Worm (Caenorhabditis elegans): ENCODE data around the gene ptp-2.

DNA sequence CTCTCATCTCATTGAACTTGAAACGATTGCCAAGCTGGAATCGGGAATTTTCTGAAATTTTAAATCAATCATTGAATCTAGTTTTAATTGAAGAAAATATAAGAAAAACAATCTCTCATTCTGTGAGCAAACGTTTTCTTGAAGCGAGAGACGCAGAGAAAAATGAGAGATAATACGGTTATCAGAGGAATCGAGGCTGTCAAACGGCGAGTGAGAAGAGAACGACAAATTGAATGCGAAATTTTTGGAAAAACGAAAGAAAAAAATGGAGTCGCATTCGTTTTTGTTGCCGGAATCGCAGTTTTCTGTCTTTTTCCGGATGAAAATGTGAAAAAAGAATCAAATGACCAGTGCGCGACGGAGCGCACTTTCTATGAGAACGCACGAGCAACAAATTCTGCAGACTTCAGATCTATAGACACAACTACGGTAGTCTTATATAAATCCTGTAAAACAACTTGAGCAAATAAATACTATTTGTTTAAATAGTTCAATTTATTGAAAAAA is 44.8 kb upstream of the ptp-2 start, which contains the start of gene tex-2:
- TF ChIP-seq efl-1 (optimal IDR thresholded peaks at IDR 0.05) = peak; percentile 36 to 44
- TF ChIP-seq efl-1 (GFP tag; optimal IDR thresholded peaks at IDR 0.05 in 1 of 2) = no peak
- no peak for TF ChIP-seq zag-1 (tag; optimal IDR thresholded peaks at IDR 0.05)
- no peak for TF ChIP-seq ztf-4 (tag; optimal IDR thresholded peaks at IDR 0.05)
- TF ChIP-seq unc-98 (GFP tag; IDR thresholded peaks at IDR 0.05) = 0 out of 2 replicates have a peak, but pooled peaks have one; percentile 14
- no peak for TF ChIP-seq snpc-4 (tag; optimal IDR thresholded peaks at IDR 0.05)
- TF ChIP-seq elt-2 (tag; optimal IDR thresholded peaks at IDR 0.05) = peak; percentile 57
- TF ChIP-seq egl-27 (tag; optimal IDR thresholded peaks at IDR 0.05) = no peak
- TF ChIP-seq nhr-237 (tag; optimal IDR thresholded peaks at IDR 0.05) = no peak
- TF ChIP-seq ceh-90 (tag; optimal IDR thresholded peaks at IDR 0.05) = no peak
- no peak for TF ChIP-seq irx-1 (tag; optimal IDR thresholded peaks at IDR 0.05)
- no peak for TF ChIP-seq nhr-76 (tag; optimal IDR thresholded peaks at IDR 0.05)
- no peak for TF ChIP-seq alr-1 (tag; optimal IDR thresholded peaks at IDR 0.05; ENCODE audit: borderline replicate concordance)

All from whole organism, L1 larva.